Worm (Caenorhabditis elegans): ENCODE data around the gene Y17G7B.22.

ce11 chrII:12039039-12039438, 28.8 kb upstream of the Y17G7B.22 start, which contains the start of gene tpi-1:
- TF ChIP-seq flt-1 (GFP tag; IDR thresholded peaks at IDR 0.05) (no peak), ztf-29 (GFP tag; IDR thresholded peaks at IDR 0.05) (no peak), med-1 (GFP tag; optimal IDR thresholded peaks at IDR 0.05; ENCODE audit: insufficient read depth) (no peak), ztf-23 (GFP tag; IDR thresholded peaks at IDR 0.05) (no peak)
